Worm (Caenorhabditis elegans) whole organism, young adult: ENCODE data around the gene tomm-70.

Experiments
- B0336.3 ChIP-seq: fragments of 200-800 bp; sonication (Bioruptor generic); IDR thresholded peaks from 2 replicates; pipeline ENCODE4 v1.3.6; 2022; ENCODE audit warnings: missing genetic modification characterization, missing compliant biosample characterization
- C17E4.6 ChIP-seq: fragments of 200-800 bp; sonication (Bioruptor generic); IDR thresholded peaks from 2 replicates; pipeline ENCODE4 v1.3.6; 2022; ENCODE audit warnings: missing genetic modification reagents, missing genetic modification characterization, missing compliant biosample characterization
- F23B12.7 ChIP-seq: sonication (generic microtip); optimal IDR thresholded peaks from 2 replicates; lab custom pipeline; 2017; ENCODE audit warnings: missing genetic modification characterization, mild to moderate bottlenecking, missing compliant biosample characterization, antibody characterized with exemption, moderate library complexity; ENCODE audit not compliant: insufficient read depth
- F55B11.4 ChIP-seq: sonication (generic microtip); optimal IDR thresholded peaks from 2 replicates; lab custom pipeline; 2016; ENCODE audit warnings: missing compliant biosample characterization, missing genetic modification characterization, borderline replicate concordance; ENCODE audit not compliant: insufficient read depth
- F57A8.1 ChIP-seq: fragments of 200-800 bp; sonication (Bioruptor generic); optimal IDR thresholded peaks from 2 replicates; lab custom pipeline; 2018; ENCODE audit warnings: mild to moderate bottlenecking, missing genetic modification characterization, moderate library complexity, missing compliant biosample characterization
- Y53F4B.3 ChIP-seq: fragments of 200-800 bp; sonication (Bioruptor generic); IDR thresholded peaks from 2 replicates; pipeline ENCODE4 v1.3.6; 2022; ENCODE audit warnings: missing genetic modification reagents, missing genetic modification characterization, missing compliant biosample characterization
- Y53G8AR.9 ChIP-seq: fragments of 200-800 bp; sonication (Bioruptor generic); conservative IDR thresholded peaks from 2 replicates; pipeline ENCODE4 v1.3.6; 2022; ENCODE audit warnings: missing genetic modification reagents, missing genetic modification characterization, missing compliant biosample characterization
- Y56A3A.18 ChIP-seq: fragments of 200-800 bp; sonication (Bioruptor generic); IDR thresholded peaks from 2 replicates; pipeline ENCODE4 v1.3.6; 2022; ENCODE audit warnings: missing genetic modification reagents, missing genetic modification characterization, missing compliant biosample characterization
- Y95B8A.8 ChIP-seq: fragments of 200-800 bp; sonication (Bioruptor generic); IDR thresholded peaks from 2 replicates; pipeline ENCODE4 v1.3.6; 2022; ENCODE audit warnings: missing genetic modification reagents, missing genetic modification characterization, missing compliant biosample characterization
- akir-1 ChIP-seq: fragments of 200-800 bp; sonication (Bioruptor generic); optimal IDR thresholded peaks from 2 replicates; lab custom pipeline; 2018; ENCODE audit warnings: mild to moderate bottlenecking, missing genetic modification characterization, moderate library complexity, missing compliant biosample characterization
- aptf-2 ChIP-seq: fragments of 200-800 bp; sonication (Bioruptor generic); conservative IDR thresholded peaks from 2 replicates; pipeline ENCODE4 v1.3.6; 2022; ENCODE audit warnings: missing genetic modification reagents, missing genetic modification characterization, missing compliant biosample characterization
- attf-6 ChIP-seq: fragments of 200-800 bp; sonication (Bioruptor generic); IDR thresholded peaks from 2 replicates; pipeline ENCODE4 v1.3.6; 2022; ENCODE audit warnings: missing genetic modification reagents, missing genetic modification characterization, missing compliant biosample characterization
- ceh-58 ChIP-seq: fragments of 200-800 bp; sonication (Bioruptor generic); IDR thresholded peaks from 2 replicates; pipeline ENCODE4 v1.3.6; 2022; ENCODE audit warnings: missing genetic modification characterization, missing compliant biosample characterization
- ceh-79 ChIP-seq: sonication (generic microtip); optimal IDR thresholded peaks from 2 replicates; lab custom pipeline; 2017; ENCODE audit warnings: mild to moderate bottlenecking, missing genetic modification characterization, missing compliant biosample characterization
- chd-7 ChIP-seq: sonication (generic microtip); optimal IDR thresholded peaks from 2 replicates; lab custom pipeline; 2016; ENCODE audit warnings: mild to moderate bottlenecking, missing genetic modification characterization, moderate library complexity, missing compliant biosample characterization
- dpff-1 ChIP-seq: sonication (generic microtip); optimal IDR thresholded peaks from 2 replicates; lab custom pipeline; 2017; ENCODE audit warnings: mild to moderate bottlenecking, missing genetic modification characterization, missing compliant biosample characterization
- efl-1 ChIP-seq: fragments of 150-350 bp; optimal IDR thresholded peaks from 2 replicates; lab custom pipeline; 2014; ENCODE audit warnings: missing biosample characterization, missing genetic modification reagents, missing genetic modification characterization
- hlh-12 ChIP-seq: sonication (generic microtip); optimal IDR thresholded peaks from 2 replicates; lab custom pipeline; 2016; ENCODE audit warnings: missing genetic modification characterization, missing compliant biosample characterization
- hmg-1.2 ChIP-seq: fragments of 200-800 bp; sonication (Bioruptor generic); IDR thresholded peaks from 2 replicates; pipeline ENCODE4 v1.3.6; 2022; ENCODE audit warnings: missing genetic modification reagents, missing genetic modification characterization, missing compliant biosample characterization
- hmg-20 ChIP-seq: fragments of 200-800 bp; sonication (Bioruptor generic); IDR thresholded peaks from 2 replicates; pipeline ENCODE4 v1.3.6; 2022; ENCODE audit warnings: missing genetic modification reagents, missing genetic modification characterization, missing compliant biosample characterization
- lir-1 ChIP-seq: fragments of 200-800 bp; sonication (Bioruptor generic); conservative IDR thresholded peaks from 2 replicates; pipeline ENCODE4 v1.3.6; 2022; ENCODE audit warnings: missing genetic modification reagents, missing genetic modification characterization, missing compliant biosample characterization
- madf-3 ChIP-seq: fragments of 200-800 bp; sonication (Bioruptor generic); IDR thresholded peaks from 2 replicates; pipeline ENCODE4 v1.3.6; 2022; ENCODE audit warnings: missing genetic modification reagents, missing genetic modification characterization, missing compliant biosample characterization
- mel-28 ChIP-seq: sonication (generic microtip); optimal IDR thresholded peaks from 2 replicates; lab custom pipeline; 2016; ENCODE audit warnings: borderline replicate concordance, mild to moderate bottlenecking, missing genetic modification characterization, missing compliant biosample characterization
- nfya-1 ChIP-seq: sonication (generic microtip); optimal IDR thresholded peaks from 2 replicates; lab custom pipeline; 2017; ENCODE audit warnings: antibody characterized with exemption, missing compliant biosample characterization, missing genetic modification characterization, borderline replicate concordance; ENCODE audit not compliant: insufficient read depth
- nfyb-1 ChIP-seq: fragments of 200-800 bp; sonication (Bioruptor generic); IDR thresholded peaks from 2 replicates; pipeline ENCODE4 v1.3.6; 2022; ENCODE audit warnings: missing genetic modification reagents, missing genetic modification characterization, missing compliant biosample characterization
- nhr-179 ChIP-seq: sonication (generic microtip); optimal IDR thresholded peaks from 2 replicates; lab custom pipeline; 2016; ENCODE audit warnings: mild to moderate bottlenecking, missing genetic modification characterization, missing compliant biosample characterization
- nhr-27 ChIP-seq: fragments of 200-800 bp; sonication (Bioruptor generic); optimal IDR thresholded peaks from 2 replicates; lab custom pipeline; 2018; ENCODE audit warnings: mild to moderate bottlenecking, missing genetic modification characterization, moderate library complexity, missing compliant biosample characterization
- nhr-80 ChIP-seq: sonication (generic microtip); optimal IDR thresholded peaks from 2 replicates; lab custom pipeline; 2016; ENCODE audit warnings: missing genetic modification characterization, missing compliant biosample characterization
- pha-4 ChIP-seq: fragments of 150-350 bp; sonication (generic microtip); optimal IDR thresholded peaks from 2 replicates; lab custom pipeline; 2014; ENCODE audit warnings: missing biosample characterization, missing genetic modification reagents, missing genetic modification characterization
- snpc-3.4 ChIP-seq: sonication (generic microtip); optimal IDR thresholded peaks from 2 replicates; lab custom pipeline; 2017; ENCODE audit warnings: missing genetic modification characterization, mild to moderate bottlenecking, missing compliant biosample characterization, antibody characterized with exemption, moderate library complexity, missing genotype, missing genetic modification reagents
- snpc-4 ChIP-seq, 5 experiments: fragments of 150-350 bp in 1 of 5; sonication (generic microtip) in 4 of 5; optimal IDR thresholded peaks; 2 replicates each; lab custom pipeline; 2014 to 2018; ENCODE audit warnings: missing genetic modification characterization in 5 of 5, missing biosample characterization in 3 of 5, antibody characterized with exemption in 2 of 5, mild to moderate bottlenecking in 2 of 5, missing compliant biosample characterization in 2 of 5, missing genotype in 2 of 5, moderate library complexity in 2 of 5, missing genetic modification reagents in 1 of 5
- xnd-1 ChIP-seq: sonication (generic microtip); optimal IDR thresholded peaks from 2 replicates; lab custom pipeline; 2016; ENCODE audit warnings: missing genotype, missing genetic modification reagents, missing genetic modification characterization, missing compliant biosample characterization
- ztf-6 ChIP-seq: fragments of 200-800 bp; sonication (Bioruptor generic); IDR thresholded peaks from 2 replicates; pipeline ENCODE4 v1.3.6; 2022; ENCODE audit warnings: missing genetic modification reagents, missing genetic modification characterization, missing compliant biosample characterization

Gene tomm-70

ce11 chrIII:8743796-8744404 lies 10.7 kb downstream of the tomm-70 start, which contains the start of gene ZK370.6:
TSS of gene ZK370.6 (minus strand) at chrIII:8743846.
- TF ChIP-seq xnd-1 (tag; lab: Kevin White, UChicago) (no peak), ceh-58 (GFP tag; lab: Robert Waterston, UW) (no peak), Y56A3A.18 (no peak), nhr-179 (tag; lab: Kevin White, UChicago) (no peak), Y53G8AR.9 (GFP tag; lab: Robert Waterston, UW) (no peak), nhr-27 (tag; lab: Kevin White, UChicago) (no peak), F55B11.4 (no peak), nhr-80 (tag; lab: Kevin White, UChicago) (no peak), dpff-1 (tag; lab: Kevin White, UChicago) (no peak), efl-1 (GFP tag; lab: Kevin White, UChicago) (no peak), pha-4 (tag; lab: Kevin White, UChicago) (no peak)

- no peak for TF ChIP-seq hmg-20 (GFP tag; lab: Robert Waterston, UW)
- no peak for TF ChIP-seq mel-28
- TF ChIP-seq ceh-79: no peak
- no peak for TF ChIP-seq snpc-3.4 (tag; lab: Kevin White, UChicago)
- TF ChIP-seq Y53F4B.3 (GFP tag; lab: Robert Waterston, UW): no peak
- no peak for TF ChIP-seq snpc-4 (GFP tag; optimal IDR thresholded peaks at IDR 0.05; lab: Kevin White, UChicago)
- no peak for TF ChIP-seq snpc-4 (tag; optimal IDR thresholded peaks at IDR 0.05; lab: Kevin White, UChicago)
- TF ChIP-seq aptf-2 (GFP tag; lab: Robert Waterston, UW): no peak
- TF ChIP-seq Y53G8AR.9 (GFP tag; lab: Robert Waterston, UW): no peak
- no peak for TF ChIP-seq B0336.3 (GFP tag; lab: Robert Waterston, UW)
- no peak for TF ChIP-seq nfyb-1 (GFP tag; lab: Robert Waterston, UW)
- TF ChIP-seq madf-3: no peak
- no peak for TF ChIP-seq ztf-6 (GFP tag; lab: Robert Waterston, UW)
- TF ChIP-seq attf-6 (GFP tag; lab: Robert Waterston, UW): no peak
- no peak for TF ChIP-seq C17E4.6 (GFP tag; lab: Robert Waterston, UW)
- TF ChIP-seq chd-7: no peak
- no peak for TF ChIP-seq akir-1
- TF ChIP-seq hmg-1.2 (GFP tag; lab: Robert Waterston, UW): no peak
- TF ChIP-seq, all 124 proteins: peak for 0
Measured at ce11 chrIII:8742584-8742983, 12.0 kb downstream of the tomm-70 start.

ce11 chrIII:8741955-8742354 lies 12.6 kb downstream of the tomm-70 start:
- no peak for TF ChIP-seq F57A8.1 (GFP tag; lab: Kevin White, UChicago)
- TF ChIP-seq F23B12.7: no peak
- no peak for TF ChIP-seq lir-1
- TF ChIP-seq Y95B8A.8: no peak
- TF ChIP-seq Y53G8AR.9 (GFP tag; lab: Robert Waterston, UW): no peak
- no peak for TF ChIP-seq nhr-179 (tag; lab: Kevin White, UChicago)
- no peak for TF ChIP-seq hlh-12 (tag; lab: Kevin White, UChicago)
- no peak for TF ChIP-seq nfya-1 (tag; lab: Kevin White, UChicago)
- no peak for TF ChIP-seq chd-7
